Fruit fly (Drosophila melanogaster) whole organism, wandering third instar larva: Measurements from ENCODE around the gene CG32271.

Experiments
- Hr78 ChIP-seq: fragments of >200 bp; optimal IDR thresholded peaks from 2 replicates; lab custom pipeline; 2017; ENCODE audit warnings: missing biosample characterization, missing genetic modification characterization
- Hr83 ChIP-seq: fragments of 200-300 bp; sonication (Bioruptor generic); optimal IDR thresholded peaks from 2 replicates; lab custom pipeline; 2016; ENCODE audit warnings: missing biosample characterization, mild to moderate bottlenecking, missing genetic modification characterization, moderate library complexity; ENCODE audit not compliant: poor library complexity, severe bottlenecking
- Myc ChIP-seq: fragments of >200 bp; optimal IDR thresholded peaks from 2 replicates; lab custom pipeline; 2017
- Vsx2 ChIP-seq: fragments of 200-300, 225-300 bp; sonication (Bioruptor generic); optimal IDR thresholded peaks from 2 replicates; lab custom pipeline; 2018; ENCODE audit warnings: missing biosample characterization, missing genetic modification characterization; ENCODE audit not compliant: partially characterized antibody
- foxo ChIP-seq, 2 experiments: fragments of 200-800 bp; sonication (Bioruptor generic); optimal IDR thresholded peaks; 2 replicates in 1 of 2; 3 replicates in 1 of 2; lab custom pipeline; 2016 to 2017; ENCODE audit warnings: missing biosample characterization in 2 of 2, missing genetic modification characterization in 2 of 2
- fru ChIP-seq: fragments of 200-800 bp; sonication (Bioruptor generic); optimal IDR thresholded peaks from 3 replicates; lab custom pipeline; 2016; ENCODE audit warnings: missing biosample characterization, mild to moderate bottlenecking, missing genetic modification characterization
- rgr ChIP-seq: fragments of 200-800 bp; sonication (Bioruptor generic); optimal IDR thresholded peaks from 3 replicates; lab custom pipeline; 2016; ENCODE audit warnings: missing biosample characterization, mild to moderate bottlenecking, missing genetic modification characterization
- sage ChIP-seq: fragments of 200-800 bp; sonication (Bioruptor generic); optimal IDR thresholded peaks from 2 replicates; lab custom pipeline; 2016; ENCODE audit warnings: missing biosample characterization, mild to moderate bottlenecking, missing genetic modification characterization
- sv ChIP-seq: fragments of 200-800 bp; sonication (Bioruptor generic); optimal IDR thresholded peaks from 3 replicates; lab custom pipeline; 2016; ENCODE audit warnings: missing biosample characterization, missing genetic modification characterization
- tai ChIP-seq: sonication (Bioruptor generic); optimal IDR thresholded peaks from 2 replicates; lab custom pipeline; 2016; ENCODE audit warnings: missing biosample characterization, missing genetic modification characterization
- usp ChIP-seq: fragments of >200 bp; optimal IDR thresholded peaks from 2 replicates; lab custom pipeline; 2017; ENCODE audit warnings: missing biosample characterization, missing genetic modification characterization

DNA sequence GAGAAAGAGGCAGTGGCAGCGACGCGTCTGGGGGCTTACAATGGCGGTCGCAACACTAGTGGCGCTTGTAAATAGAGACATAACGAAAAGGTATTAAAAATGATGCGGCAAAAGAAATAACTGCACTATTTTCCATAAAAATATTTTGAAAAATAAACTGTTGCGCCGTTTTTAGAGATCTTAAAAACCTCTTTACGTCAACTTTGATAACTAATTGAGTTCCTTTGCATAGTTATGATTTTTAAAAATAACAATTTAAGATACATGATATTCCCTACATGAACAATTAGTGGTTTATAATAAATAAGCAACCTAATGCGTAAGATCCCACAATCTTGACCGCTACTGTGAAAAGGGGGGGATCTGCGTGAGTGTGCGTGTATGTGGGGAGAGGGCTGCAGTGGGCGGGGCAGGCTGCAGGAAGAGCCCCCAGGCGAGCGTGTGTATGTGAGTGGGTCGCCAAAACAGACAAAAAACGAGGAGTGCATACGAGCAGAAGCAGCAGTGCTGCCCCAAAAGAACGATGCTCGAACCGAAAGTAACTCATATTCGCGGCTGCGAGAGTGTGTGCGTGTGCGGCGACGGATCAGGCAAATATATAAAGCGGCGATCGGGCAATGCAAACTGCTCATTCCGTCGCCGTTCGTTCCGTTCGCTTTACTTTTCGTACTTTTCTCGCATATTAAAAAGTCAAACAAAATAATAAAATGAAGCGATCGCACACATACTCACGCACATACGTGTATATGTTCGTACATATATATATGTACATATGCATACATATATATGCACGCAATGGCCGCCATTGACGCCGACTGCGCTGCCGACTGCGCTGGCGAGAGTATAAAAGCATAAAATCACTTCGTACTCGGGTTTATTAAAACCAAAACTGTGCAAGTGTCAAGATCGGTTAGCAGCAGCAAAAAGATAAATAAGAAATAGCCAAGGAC is 46.0 kb upstream of the CG32271 start:
- TF ChIP-seq sage (GFP tag; lab: Kevin White, UChicago), result peak; percentile 95
- TF ChIP-seq foxo (GFP tag; optimal IDR thresholded peaks at IDR 0.05; lab: Kevin White, UChicago), result peak; percentile 93 to 99
- TF ChIP-seq Myc, result no peak
- TF ChIP-seq Vsx2, result peak; percentile 39
- peak; percentile 18 for TF ChIP-seq sv (GFP tag; lab: Kevin White, UChicago)
- TF ChIP-seq tai (GFP tag; lab: Kevin White, UChicago), result peak; percentile 95
- TF ChIP-seq Hr83 (GFP tag; lab: Kevin White, UChicago), result peak; percentile 96
- peak; percentile 98 for TF ChIP-seq fru (GFP tag; lab: Kevin White, UChicago)
- TF ChIP-seq rgr (GFP tag; lab: Kevin White, UChicago), result peak; percentile 99
- no peak for TF ChIP-seq Hr78 (GFP tag; lab: Kevin White, UChicago)
- TF ChIP-seq usp, result no peak
